Worm (Caenorhabditis elegans) whole organism, L2 larva: Measurements from ENCODE around the gene F34H10.5.
A peak's percentile ranks its signal among the peaks of the same experiment; 100 is the strongest.

Source experiments
- C34F6.9 ChIP-seq: fragments of 150-350 bp; optimal IDR thresholded peaks from 2 replicates; lab custom pipeline; 2014; ENCODE audit warnings: missing biosample characterization, missing genetic modification characterization
- F13H6.1 ChIP-seq: sonication (generic microtip); optimal IDR thresholded peaks from 2 replicates; lab custom pipeline; 2016; ENCODE audit warnings: missing genetic modification characterization, missing compliant biosample characterization
- alr-1 ChIP-seq: fragments of 150-350 bp; optimal IDR thresholded peaks from 2 replicates; lab custom pipeline; 2014; ENCODE audit warnings: missing biosample characterization, missing genetic modification characterization
- aly-2 ChIP-seq: fragments of 150-350 bp; optimal IDR thresholded peaks from 2 replicates; lab custom pipeline; 2014; ENCODE audit warnings: missing biosample characterization, missing genetic modification characterization
- ama-1 ChIP-seq: fragments of 150-350 bp; optimal IDR thresholded peaks from 2 replicates; lab custom pipeline; 2018; ENCODE audit warnings: inconsistent platforms
- ceh-16 ChIP-seq: fragments of 150-350 bp; optimal IDR thresholded peaks from 2 replicates; lab custom pipeline; 2014; ENCODE audit warnings: missing biosample characterization, missing genetic modification characterization
- ceh-82 ChIP-seq: fragments of 150-350 bp; optimal IDR thresholded peaks from 2 replicates; lab custom pipeline; 2014; ENCODE audit warnings: missing biosample characterization, missing genetic modification characterization
- crh-2 ChIP-seq: sonication (generic microtip); optimal IDR thresholded peaks from 2 replicates; lab custom pipeline; 2017; ENCODE audit warnings: missing biosample characterization, missing genetic modification characterization
- dmd-4 ChIP-seq: sonication (generic microtip); optimal IDR thresholded peaks from 2 replicates; lab custom pipeline; 2017; ENCODE audit warnings: missing biosample characterization, missing genetic modification characterization
- elt-3 ChIP-seq: sonication (generic microtip); optimal IDR thresholded peaks from 2 replicates; lab custom pipeline; 2017; ENCODE audit warnings: missing biosample characterization, missing genetic modification characterization
- fos-1 ChIP-seq: fragments of 150-350 bp; optimal IDR thresholded peaks from 2 replicates; lab custom pipeline; 2014; ENCODE audit warnings: missing biosample characterization, missing genetic modification characterization
- gmeb-1 ChIP-seq: fragments of 150-350 bp; optimal IDR thresholded peaks from 2 replicates; lab custom pipeline; 2014; ENCODE audit warnings: missing biosample characterization, missing genetic modification characterization
- lin-11 ChIP-seq: fragments of 150-350 bp; sonication (generic microtip); optimal IDR thresholded peaks from 2 replicates; lab custom pipeline; 2014; ENCODE audit warnings: missing biosample characterization, missing genetic modification characterization, inconsistent platforms, mixed read lengths
- lin-39 ChIP-seq: fragments of 150-350 bp; optimal IDR thresholded peaks from 2 replicates; lab custom pipeline; 2014; ENCODE audit warnings: missing biosample characterization, missing genetic modification reagents, missing genetic modification characterization
- lsy-2 ChIP-seq, 2 experiments: fragments of 150-350 bp in 1 of 2; sonication (generic microtip) in 1 of 2; optimal IDR thresholded peaks; 2 replicates each; lab custom pipeline; 2014 to 2017; ENCODE audit warnings: missing biosample characterization in 2 of 2, missing genetic modification characterization in 2 of 2
- mab-5 ChIP-seq: fragments of 150-350 bp; optimal IDR thresholded peaks from 2 replicates; lab custom pipeline; 2014; ENCODE audit warnings: missing biosample characterization, missing genetic modification characterization
- mbf-1 ChIP-seq: sonication (generic microtip); optimal IDR thresholded peaks from 2 replicates; lab custom pipeline; 2017; ENCODE audit warnings: missing biosample characterization, missing genetic modification characterization
- mdl-1 ChIP-seq, 2 experiments: fragments of 150-350 bp in 1 of 2; sonication (generic microtip) in 1 of 2; optimal IDR thresholded peaks; 2 replicates each; lab custom pipeline; 2017; ENCODE audit warnings: missing biosample characterization in 2 of 2, missing genetic modification characterization in 2 of 2
- nhr-129 ChIP-seq: fragments of 150-350 bp; optimal IDR thresholded peaks from 2 replicates; lab custom pipeline; 2014; ENCODE audit warnings: missing biosample characterization, missing genetic modification characterization
- nhr-23 ChIP-seq: fragments of 150-350 bp; optimal IDR thresholded peaks from 2 replicates; lab custom pipeline; 2014; ENCODE audit warnings: missing biosample characterization, missing genetic modification reagents, missing genetic modification characterization
- nhr-237 ChIP-seq: fragments of 150-350 bp; optimal IDR thresholded peaks from 2 replicates; lab custom pipeline; 2014; ENCODE audit warnings: missing biosample characterization, missing genetic modification characterization
- nhr-25 ChIP-seq: fragments of 150-350 bp; sonication (generic microtip); optimal IDR thresholded peaks from 3 replicates; lab custom pipeline; 2014; ENCODE audit warnings: missing biosample characterization, missing genetic modification characterization
- nhr-6 ChIP-seq: fragments of 150-350 bp; optimal IDR thresholded peaks from 2 replicates; lab custom pipeline; 2014; ENCODE audit warnings: missing biosample characterization, missing genetic modification characterization
- nhr-77 ChIP-seq: fragments of 150-350 bp; optimal IDR thresholded peaks from 2 replicates; lab custom pipeline; 2014; ENCODE audit warnings: missing biosample characterization, missing genetic modification characterization
- peb-1 ChIP-seq: fragments of 150-350 bp; optimal IDR thresholded peaks from 2 replicates; lab custom pipeline; 2014; ENCODE audit warnings: missing biosample characterization, missing genetic modification characterization
- sem-4 ChIP-seq: fragments of 150-350 bp; optimal IDR thresholded peaks from 2 replicates; lab custom pipeline; 2014; ENCODE audit warnings: missing biosample characterization, missing genetic modification reagents, missing genetic modification characterization
- sma-3 ChIP-seq: sonication (generic microtip); optimal IDR thresholded peaks from 2 replicates; lab custom pipeline; 2016; ENCODE audit warnings: missing genetic modification reagents, missing genetic modification characterization, missing compliant biosample characterization
- sma-9 ChIP-seq, 2 experiments: fragments of 150-350 bp in 1 of 2; sonication (generic microtip) in 1 of 2; optimal IDR thresholded peaks; 2 replicates each; lab custom pipeline; 2014 to 2016; ENCODE audit warnings: missing genetic modification characterization in 2 of 2, mild to moderate bottlenecking in 1 of 2, missing biosample characterization in 1 of 2, missing compliant biosample characterization in 1 of 2, missing genetic modification reagents in 1 of 2, moderate library complexity in 1 of 2
- snpc-4 ChIP-seq: fragments of 150-350 bp; optimal IDR thresholded peaks from 2 replicates; lab custom pipeline; 2014; ENCODE audit warnings: missing biosample characterization, missing genetic modification characterization
- unc-39 ChIP-seq: fragments of 150-350 bp; optimal IDR thresholded peaks from 2 replicates; lab custom pipeline; 2014; ENCODE audit warnings: missing biosample characterization, missing genetic modification characterization
- unc-55 ChIP-seq: fragments of 150-350 bp; sonication (generic microtip); optimal IDR thresholded peaks from 3 replicates; lab custom pipeline; 2014; ENCODE audit warnings: missing biosample characterization, missing genetic modification reagents, missing genetic modification characterization
- unc-62 ChIP-seq: fragments of 150-350 bp; optimal IDR thresholded peaks from 2 replicates; lab custom pipeline; 2014; ENCODE audit warnings: missing biosample characterization, missing genetic modification reagents, missing genetic modification characterization
- zag-1 ChIP-seq: fragments of 150-350 bp; optimal IDR thresholded peaks from 2 replicates; lab custom pipeline; 2014; ENCODE audit warnings: missing biosample characterization, missing genetic modification characterization

F34H10.5 gene

ce11 chrX:9635376-9635775, at the start of gene F34H10.5:
Gene F34H10.5, plus strand, starts transcription at chrX:9635676.
- TF ChIP-seq lin-11 (tag; lab: Kevin White, UChicago) (no peak), unc-62 (GFP tag; lab: Kevin White, UChicago) (no peak), nhr-129 (no peak), C34F6.9 (tag; lab: Kevin White, UChicago) (no peak), mbf-1 (tag; lab: Kevin White, UChicago) (no peak), sma-3 (GFP tag; lab: Kevin White, UChicago) (no peak), sem-4 (tag; lab: Kevin White, UChicago) (no peak), nhr-6 (no peak), ama-1 (no peak), nhr-237 (no peak)

DNA sequence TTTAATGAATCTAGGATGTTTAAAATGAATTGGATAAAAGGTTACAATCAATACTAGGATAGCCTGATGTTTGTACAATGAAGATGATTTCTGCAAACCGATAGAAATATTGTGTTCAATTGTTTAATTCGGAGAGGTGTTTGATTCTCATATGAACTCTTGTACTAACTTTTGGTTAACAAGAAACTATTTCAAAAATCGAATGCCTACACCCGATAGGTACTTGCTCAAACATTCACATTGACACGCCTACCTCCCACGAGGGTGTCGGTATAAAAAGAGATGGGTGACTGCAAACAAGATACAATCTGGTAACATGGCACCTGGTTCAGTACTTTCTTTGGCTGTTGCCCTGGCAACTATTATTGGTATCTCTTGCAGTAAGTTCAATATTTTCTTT, 47.8 kb upstream of the F34H10.5 start, which contains the start of gene gpx-3:
TSS of gene gpx-3 (plus strand) at position 301 of the 400 bp plus-strand sequence.
- TF ChIP-seq lin-39: no peak
- no peak for TF ChIP-seq zag-1
- TF ChIP-seq nhr-237: no peak
- no peak for TF ChIP-seq mab-5
- TF ChIP-seq ama-1: no peak
- no peak for TF ChIP-seq nhr-23 (tag; lab: Kevin White, UChicago)
- no peak for TF ChIP-seq peb-1 (tag; lab: Kevin White, UChicago)
- no peak for TF ChIP-seq C34F6.9 (tag; lab: Kevin White, UChicago)
- TF ChIP-seq elt-3 (tag; lab: Kevin White, UChicago): no peak
- no peak for TF ChIP-seq nhr-25 (tag; lab: Kevin White, UChicago)
- no peak for TF ChIP-seq dmd-4 (tag; lab: Kevin White, UChicago)
- no peak for TF ChIP-seq nhr-6
- no peak for TF ChIP-seq snpc-4 (tag; lab: Kevin White, UChicago)
- TF ChIP-seq F13H6.1 (tag; lab: Kevin White, UChicago): no peak
- TF ChIP-seq, all 48 proteins: peak for 0

ce11 chrX:9589123-9589522, 46.4 kb upstream of the F34H10.5 start, which contains the start of gene del-8:
Gene del-8, plus strand, starts transcription at chrX:9589423.
- TF ChIP-seq gmeb-1: no peak
- no peak for TF ChIP-seq ama-1
- TF ChIP-seq sma-3 (GFP tag; lab: Kevin White, UChicago): no peak
- no peak for TF ChIP-seq ceh-16
- TF ChIP-seq ceh-82 (tag; lab: Kevin White, UChicago): no peak
- TF ChIP-seq lin-11 (tag; lab: Kevin White, UChicago): no peak
- TF ChIP-seq sem-4 (tag; lab: Kevin White, UChicago): no peak
- TF ChIP-seq mdl-1 (tag; optimal IDR thresholded peaks at IDR 0.05; lab: Kevin White, UChicago): no peak

DNA sequence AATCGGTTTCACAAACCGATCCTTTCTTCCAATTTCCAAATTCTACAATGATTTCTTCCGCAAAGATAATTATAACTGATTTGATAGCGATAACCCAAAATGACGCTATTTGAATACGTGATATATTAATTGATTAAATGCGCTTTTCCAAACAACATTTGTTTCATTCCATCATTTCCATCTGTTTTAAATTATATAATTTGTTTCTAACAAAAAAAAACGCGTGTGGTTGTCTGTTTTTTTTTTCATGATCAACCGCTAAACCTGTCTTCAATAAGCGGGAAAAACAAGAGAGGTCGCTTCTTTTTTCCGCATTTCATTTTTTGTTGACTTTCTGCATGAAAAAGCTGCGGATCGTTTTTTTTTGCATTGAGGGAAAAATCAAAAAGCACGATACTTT, 38.2 kb upstream of the F34H10.5 start:
- TF ChIP-seq lin-11 (tag; lab: Kevin White, UChicago) (no peak), unc-55 (no peak), sma-9 (GFP tag; optimal IDR thresholded peaks at IDR 0.05; lab: Kevin White, UChicago) (no peak), sma-9 (tag; optimal IDR thresholded peaks at IDR 0.05; lab: Kevin White, UChicago) (no peak), lsy-2 (tag; optimal IDR thresholded peaks at IDR 0.05; lab: Kevin White, UChicago) (no peak), nhr-77 (tag; lab: Kevin White, UChicago) (no peak), unc-39 (tag; lab: Kevin White, UChicago) (no peak), mbf-1 (tag; lab: Kevin White, UChicago) (no peak), unc-62 (GFP tag; lab: Kevin White, UChicago) (no peak), lin-39 (no peak), alr-1 (tag; lab: Kevin White, UChicago) (no peak), peb-1 (tag; lab: Kevin White, UChicago) (no peak), zag-1 (no peak), C34F6.9 (tag; lab: Kevin White, UChicago) (no peak), aly-2 (no peak)

ce11 chrX:9602625-9603024, 32.9 kb upstream of the F34H10.5 start:
- TF ChIP-seq crh-2 (tag; lab: Kevin White, UChicago) (no peak), fos-1 (peak; percentile 2), sma-9 (GFP tag; optimal IDR thresholded peaks at IDR 0.05; lab: Kevin White, UChicago) (peak; percentile 35), sma-9 (tag; optimal IDR thresholded peaks at IDR 0.05; lab: Kevin White, UChicago) (no peak)

- no peak for TF ChIP-seq ceh-82 (tag; lab: Kevin White, UChicago)
- TF ChIP-seq unc-62 (GFP tag; lab: Kevin White, UChicago): no peak
- TF ChIP-seq, all 48 proteins: peak for 0
Measured at ce11 chrX:9603180-9603579, 32.3 kb upstream of the F34H10.5 start.
